Fruit fly (Drosophila melanogaster) whole organism, embryonic: ENCODE data around the gene CG7362.

ENCODE experiments used
- Atf3 ChIP-seq: fragments of 200-800 bp; sonication (Bioruptor generic); optimal IDR thresholded peaks from 3 replicates; lab custom pipeline; 2016; ENCODE audit warnings: missing biosample characterization, missing genetic modification characterization
- Atf6 ChIP-seq: fragments of 200-800 bp; sonication (Bioruptor generic); IDR thresholded peaks from 2 replicates; pipeline ENCODE4 v1.3.6; 2022; ENCODE audit warnings: missing biosample characterization, missing genetic modification characterization
- B-H1 ChIP-seq: fragments of 200-800 bp; sonication (Bioruptor generic); IDR thresholded peaks from 3 replicates; pipeline ENCODE4 v1.3.6; 2022; ENCODE audit warnings: missing biosample characterization, missing genetic modification characterization
- CG10274 ChIP-seq: fragments of 200-800 bp; sonication (Bioruptor generic); optimal IDR thresholded peaks from 3 replicates; lab custom pipeline; 2017; ENCODE audit warnings: missing biosample characterization, mild to moderate bottlenecking, missing genetic modification characterization
- CG10543 ChIP-seq: fragments of 200-800 bp; sonication (Bioruptor generic); optimal IDR thresholded peaks from 3 replicates; lab custom pipeline; 2017; ENCODE audit warnings: missing biosample characterization, mild to moderate bottlenecking, missing genetic modification characterization, moderate library complexity
- CG11398 ChIP-seq: fragments of 200-800 bp; sonication (Bioruptor generic); optimal IDR thresholded peaks from 2 replicates; lab custom pipeline; 2016; ENCODE audit warnings: missing biosample characterization, missing genetic modification characterization
- CG14050 ChIP-seq: fragments of 200-800 bp; sonication (Bioruptor generic); IDR thresholded peaks from 3 replicates; pipeline ENCODE4 v1.3.6; 2022; ENCODE audit warnings: missing biosample characterization, missing genetic modification characterization
- CG14667 ChIP-seq: fragments of 200-800 bp; sonication (Bioruptor generic); IDR thresholded peaks from 2 replicates; pipeline ENCODE4 v1.3.6; 2022; ENCODE audit warnings: missing biosample characterization, missing genetic modification characterization
- CG14710 ChIP-seq: fragments of 200-800 bp; sonication (Bioruptor generic); optimal IDR thresholded peaks from 3 replicates; lab custom pipeline; 2019; ENCODE audit warnings: missing biosample characterization, mild to moderate bottlenecking, missing genetic modification characterization, moderate library complexity
- CG17359 ChIP-seq: fragments of 200-800 bp; sonication (Bioruptor generic); optimal IDR thresholded peaks from 3 replicates; lab custom pipeline; 2018; ENCODE audit warnings: missing biosample characterization, mild to moderate bottlenecking, missing genetic modification characterization, moderate library complexity
- CG17385 ChIP-seq: fragments of 200-800 bp; sonication (Bioruptor generic); optimal IDR thresholded peaks from 3 replicates; lab custom pipeline; 2018; ENCODE audit warnings: missing biosample characterization, mild to moderate bottlenecking, missing genetic modification characterization
- CG17568 ChIP-seq: fragments of 200-800 bp; sonication (Bioruptor generic); optimal IDR thresholded peaks from 2 replicates; lab custom pipeline; 2018; ENCODE audit warnings: missing biosample characterization, mild to moderate bottlenecking, missing genetic modification characterization, moderate library complexity
- CG30403 ChIP-seq: fragments of 200-800 bp; sonication (Bioruptor generic); optimal IDR thresholded peaks from 3 replicates; lab custom pipeline; 2016; ENCODE audit warnings: missing biosample characterization, missing genetic modification characterization
- CG3065 ChIP-seq: fragments of 200-800 bp; sonication (Bioruptor generic); optimal IDR thresholded peaks from 2 replicates; lab custom pipeline; 2016; ENCODE audit warnings: missing biosample characterization, missing genetic modification characterization
- CG3163 ChIP-seq: fragments of 200-800 bp; sonication (Bioruptor generic); optimal IDR thresholded peaks from 3 replicates; lab custom pipeline; 2016; ENCODE audit warnings: missing biosample characterization, missing genetic modification characterization
- CG3847 ChIP-seq: fragments of 200-800 bp; sonication (Bioruptor generic); IDR thresholded peaks from 2 replicates; pipeline ENCODE4 v1.3.6; 2022; ENCODE audit warnings: missing biosample characterization, missing genetic modification characterization
- CG4282 ChIP-seq: fragments of 200-800 bp; sonication (Bioruptor generic); optimal IDR thresholded peaks from 2 replicates; lab custom pipeline; 2016; ENCODE audit warnings: missing biosample characterization, missing genetic modification characterization
- CG6813 ChIP-seq: fragments of 200-800 bp; sonication (Bioruptor generic); optimal IDR thresholded peaks from 2 replicates; lab custom pipeline; 2017; ENCODE audit warnings: missing biosample characterization, missing genetic modification characterization, mild to moderate bottlenecking, moderate library complexity, missing genetic modification reagents
- CG7372 ChIP-seq: fragments of 200-800 bp; sonication (Bioruptor generic); IDR thresholded peaks from 2 replicates; pipeline ENCODE4 v1.3.6; 2022; ENCODE audit warnings: missing biosample characterization, missing genetic modification characterization
- CG7963 ChIP-seq: fragments of 200-800 bp; sonication (Bioruptor generic); IDR thresholded peaks from 3 replicates; pipeline ENCODE4 v1.3.6; 2022; ENCODE audit warnings: missing biosample characterization, missing genetic modification characterization; ENCODE audit not compliant: partially characterized antibody
- CG8281 ChIP-seq: fragments of 200-800 bp; sonication (Bioruptor generic); optimal IDR thresholded peaks from 2 replicates; lab custom pipeline; 2018; ENCODE audit warnings: missing biosample characterization, mild to moderate bottlenecking, missing genetic modification characterization, moderate library complexity
- E2f2 ChIP-seq: fragments of 200-800 bp; sonication (Bioruptor generic); IDR thresholded peaks from 2 replicates; pipeline ENCODE4 v1.3.6; 2022; ENCODE audit warnings: missing biosample characterization, missing genetic modification characterization
- Ets65A ChIP-seq: fragments of 200-800 bp; sonication (Bioruptor generic); peaks from one replicate; lab custom pipeline; 2016; ENCODE audit warnings: missing biosample characterization, missing genetic modification characterization
- HHEX ChIP-seq: fragments of 200-800 bp; sonication (Bioruptor generic); optimal IDR thresholded peaks from 3 replicates; lab custom pipeline; 2017; ENCODE audit warnings: missing biosample characterization, mild to moderate bottlenecking, missing genetic modification characterization, missing genetic modification reagents
- Hand ChIP-seq: fragments of 200-800 bp; sonication (Bioruptor generic); optimal IDR thresholded peaks from 2 replicates; lab custom pipeline; 2017; ENCODE audit warnings: mild to moderate bottlenecking, missing biosample characterization, missing genetic modification reagents, missing genetic modification characterization
- MTF-1 ChIP-seq: fragments of 200-800 bp; sonication (Bioruptor generic); optimal IDR thresholded peaks from 2 replicates; lab custom pipeline; 2018; ENCODE audit warnings: missing biosample characterization, mild to moderate bottlenecking, missing genetic modification characterization, borderline replicate concordance
- Nf-YC ChIP-seq: fragments of 200-800 bp; optimal IDR thresholded peaks from 3 replicates; lab custom pipeline; 2019; ENCODE audit warnings: missing biosample characterization, mild to moderate bottlenecking, missing genetic modification characterization, moderate library complexity
- Optix ChIP-seq: fragments of 200-800 bp; sonication (Bioruptor generic); IDR thresholded peaks from 3 replicates; pipeline ENCODE4 v1.3.6; 2022; ENCODE audit warnings: missing biosample characterization, missing genetic modification characterization
- Ravus ChIP-seq: fragments of 200-800 bp; sonication (Bioruptor generic); IDR thresholded peaks from 2 replicates; pipeline ENCODE4 v1.3.6; 2022; ENCODE audit warnings: missing biosample characterization, missing genetic modification characterization
- Rx ChIP-seq: fragments of 200-800 bp; sonication (Bioruptor generic); IDR thresholded peaks from 2 replicates; pipeline ENCODE4 v1.3.6; 2022; ENCODE audit warnings: missing biosample characterization, missing genetic modification characterization
- Taf1 ChIP-seq: fragments of 200-800 bp; sonication (Bioruptor generic); IDR thresholded peaks from 2 replicates; pipeline ENCODE4 v1.3.6; 2022; ENCODE audit warnings: missing biosample characterization, missing genetic modification characterization
- bigmax ChIP-seq: fragments of 200-800 bp; sonication (Bioruptor generic); optimal IDR thresholded peaks from 2 replicates; lab custom pipeline; 2018; ENCODE audit warnings: missing biosample characterization, mild to moderate bottlenecking, missing genetic modification characterization
- chn ChIP-seq: fragments of 200-800 bp; sonication (Bioruptor generic); optimal IDR thresholded peaks from 2 replicates; lab custom pipeline; 2016; ENCODE audit warnings: missing biosample characterization, missing genetic modification characterization
- crc ChIP-seq: fragments of 200-800 bp; sonication (Bioruptor generic); optimal IDR thresholded peaks from 2 replicates; lab custom pipeline; 2016; ENCODE audit warnings: missing biosample characterization, missing genetic modification characterization
- esg ChIP-seq: fragments of 200-800 bp; sonication (Bioruptor generic); conservative IDR thresholded peaks from 2 replicates; pipeline ENCODE4 v1.3.6; 2022; ENCODE audit warnings: missing biosample characterization, missing genetic modification characterization
- eve ChIP-seq, 2 experiments: fragments of >200 bp; optimal IDR thresholded peaks; 2 replicates each; lab custom pipeline; 2017; ENCODE audit warnings: missing biosample characterization in 2 of 2, missing genetic modification characterization in 2 of 2
- ftz-f1 ChIP-seq: fragments of 200-800 bp; sonication (Bioruptor generic); optimal IDR thresholded peaks from 2 replicates; lab custom pipeline; 2016; ENCODE audit warnings: missing biosample characterization, missing genetic modification characterization
- gem ChIP-seq: fragments of 200-800 bp; sonication (Bioruptor generic); optimal IDR thresholded peaks from 2 replicates; lab custom pipeline; 2019; ENCODE audit warnings: missing biosample characterization, mild to moderate bottlenecking, missing genetic modification characterization, moderate library complexity
- gro ChIP-seq: fragments of 200-800 bp; sonication (Bioruptor generic); optimal IDR thresholded peaks from 2 replicates; lab custom pipeline; 2016; ENCODE audit warnings: missing biosample characterization, missing genetic modification characterization
- gsb-n ChIP-seq: fragments of 200-800 bp; sonication (Bioruptor generic); optimal IDR thresholded peaks from 3 replicates; lab custom pipeline; 2018; ENCODE audit warnings: missing biosample characterization, mild to moderate bottlenecking, missing genetic modification characterization
- jing ChIP-seq: fragments of 200-800 bp; sonication (Bioruptor generic); optimal IDR thresholded peaks from 2 replicates; lab custom pipeline; 2018; ENCODE audit warnings: missing biosample characterization, mild to moderate bottlenecking, missing genetic modification characterization
- knrl ChIP-seq: fragments of 200-800 bp; sonication (Bioruptor generic); IDR thresholded peaks from 3 replicates; pipeline ENCODE4 v1.3.6; 2022; ENCODE audit warnings: missing biosample characterization, missing genetic modification characterization; ENCODE audit not compliant: partially characterized antibody
- mam ChIP-seq: fragments of 200-800 bp; sonication (Bioruptor generic); optimal IDR thresholded peaks from 3 replicates; lab custom pipeline; 2016; ENCODE audit warnings: missing biosample characterization, missing genetic modification characterization
- mld ChIP-seq: fragments of 200-800 bp; sonication (Bioruptor generic); IDR thresholded peaks from 3 replicates; pipeline ENCODE4 v1.3.6; 2022; ENCODE audit warnings: missing biosample characterization, missing genetic modification characterization; ENCODE audit not compliant: partially characterized antibody
- pan ChIP-seq, 4 experiments: fragments of >200 bp in 3 of 4; fragments of 200-800 bp in 1 of 4; sonication (Bioruptor generic) in 1 of 4; optimal IDR thresholded peaks in 3 of 4; IDR thresholded peaks in 1 of 4; 2 replicates each; pipeline versions ENCODE4 v1.3.6 to Lab custom; 2017 to 2022; ENCODE audit warnings: missing biosample characterization in 2 of 4, missing genetic modification characterization in 2 of 4, mixed read lengths in 1 of 4
- sisA ChIP-seq: fragments of 200-800 bp; sonication (Bioruptor generic); IDR thresholded peaks from 2 replicates; pipeline ENCODE4 v1.3.6; 2022; ENCODE audit warnings: missing biosample characterization, missing genetic modification characterization
- slp2 ChIP-seq: fragments of 200-800 bp; sonication (Bioruptor generic); optimal IDR thresholded peaks from 2 replicates; lab custom pipeline; 2016; ENCODE audit warnings: missing biosample characterization, missing genetic modification characterization
- stwl ChIP-seq: fragments of 200-800 bp; sonication (Bioruptor generic); optimal IDR thresholded peaks from 3 replicates; lab custom pipeline; 2018; ENCODE audit warnings: missing biosample characterization, mild to moderate bottlenecking, missing genetic modification characterization, moderate library complexity
- tap ChIP-seq: fragments of 200-800 bp; optimal IDR thresholded peaks from 3 replicates; lab custom pipeline; 2019; ENCODE audit warnings: missing biosample characterization, mild to moderate bottlenecking, missing genetic modification characterization, moderate library complexity
- vfl ChIP-seq: fragments of 200-800 bp; sonication (Bioruptor generic); optimal IDR thresholded peaks from 2 replicates; lab custom pipeline; 2016; ENCODE audit warnings: missing biosample characterization, missing genetic modification characterization
- vvl ChIP-seq: fragments of 200-800 bp; sonication (Bioruptor generic); IDR thresholded peaks from 2 replicates; pipeline ENCODE4 v1.3.6; 2022; ENCODE audit warnings: missing biosample characterization, missing genetic modification characterization
- wor ChIP-seq: fragments of 200-800 bp; sonication (Bioruptor generic); IDR thresholded peaks from 2 replicates; pipeline ENCODE4 v1.3.6; 2022; ENCODE audit warnings: missing biosample characterization, missing genetic modification characterization

Gene CG7362

DNA sequence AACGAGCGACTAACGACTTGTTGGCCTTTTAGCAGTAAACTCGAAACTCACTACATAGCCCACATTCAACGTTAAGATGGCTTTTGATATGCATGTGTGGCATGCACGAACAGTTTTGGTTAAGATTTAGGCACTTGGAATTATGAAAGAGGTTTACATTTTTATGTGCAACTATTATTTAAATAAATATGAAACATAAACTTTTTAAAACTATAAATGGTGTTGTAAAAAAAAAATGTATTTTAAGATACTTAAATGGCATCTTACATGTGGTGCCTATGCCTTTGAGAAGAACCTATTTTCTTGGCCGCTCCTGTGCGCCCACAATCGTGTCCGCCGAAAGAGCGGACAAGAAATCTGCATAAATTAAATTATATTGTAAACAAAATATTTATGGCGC is 47.9 kb downstream of the CG7362 start (continued):
- no peak for TF ChIP-seq CG8281 (tag; lab: Kevin White, UChicago)
- TF ChIP-seq E2f2, result no peak
- TF ChIP-seq Atf3 (GFP tag; lab: Kevin White, UChicago), result no peak
- no peak for TF ChIP-seq mld (GFP tag; lab: Robert Waterston, UW)
- no peak for TF ChIP-seq chn (GFP tag; lab: Kevin White, UChicago)
- TF ChIP-seq knrl (GFP tag; lab: Robert Waterston, UW), result no peak
- TF ChIP-seq B-H1 (GFP tag; lab: Robert Waterston, UW), result peak; percentile 10; the same call in 1 of the 3 replicates
- no peak for TF ChIP-seq Hand (GFP tag; lab: Kevin White, UChicago)
- TF ChIP-seq gsb-n (tag; lab: Kevin White, UChicago), result no peak
- no peak for TF ChIP-seq bigmax (GFP tag; lab: Kevin White, UChicago)
- TF ChIP-seq eve (GFP tag; optimal IDR thresholded peaks at IDR 0.05; lab: Kevin White, UChicago), result no peak
- TF ChIP-seq CG17359 (tag; lab: Kevin White, UChicago), result peak; percentile 33
- no peak for TF ChIP-seq Ets65A
- TF ChIP-seq Nf-YC (tag; lab: Kevin White, UChicago), result no peak
- TF ChIP-seq CG17568 (GFP tag; lab: Kevin White, UChicago), result no peak
- no peak for TF ChIP-seq CG7372 (GFP tag; lab: Robert Waterston, UW)
- no peak for TF ChIP-seq CG11398
- no peak for TF ChIP-seq MTF-1 (GFP tag; lab: Kevin White, UChicago)
- no peak for TF ChIP-seq CG10543
- no peak for TF ChIP-seq jing (GFP tag; lab: Kevin White, UChicago)
- no peak for TF ChIP-seq CG14050 (GFP tag; lab: Robert Waterston, UW)
- no peak; the same call in 1 of the 2 replicates for TF ChIP-seq Atf6
- TF ChIP-seq CG6813 (GFP tag; lab: Kevin White, UChicago), result no peak
- TF ChIP-seq CG14667 (GFP tag; lab: Robert Waterston, UW), result no peak
- no peak for TF ChIP-seq CG10274
- TF ChIP-seq CG30403 (GFP tag; lab: Kevin White, UChicago), result no peak
- TF ChIP-seq gem, result peak; percentile 55
- no peak for TF ChIP-seq Taf1
- no peak for TF ChIP-seq esg (GFP tag; lab: Robert Waterston, UW)
- no peak for TF ChIP-seq vfl (GFP tag; lab: Kevin White, UChicago)
- TF ChIP-seq CG7963 (GFP tag; lab: Robert Waterston, UW), result no peak
- no peak for TF ChIP-seq slp2 (GFP tag; lab: Kevin White, UChicago)
- TF ChIP-seq Rx (GFP tag; lab: Robert Waterston, UW), result no peak
- TF ChIP-seq wor (GFP tag; lab: Robert Waterston, UW), result no peak
- TF ChIP-seq tap, result no peak
- TF ChIP-seq CG14710, result no peak
- TF ChIP-seq CG3163 (GFP tag; lab: Kevin White, UChicago), result no peak
- TF ChIP-seq gro (GFP tag; lab: Kevin White, UChicago), result no peak
- TF ChIP-seq CG17385, result no peak
- no peak for TF ChIP-seq CG4282 (GFP tag; lab: Kevin White, UChicago)
- no peak for TF ChIP-seq Ravus
- peak; percentile 20; the same call in 1 of the 2 replicates for TF ChIP-seq sisA (GFP tag; lab: Robert Waterston, UW)
- no peak for TF ChIP-seq pan (optimal IDR thresholded peaks at IDR 0.05; lab: Kevin White, UChicago)
- TF ChIP-seq pan (GFP tag; optimal IDR thresholded peaks at IDR 0.05 in 1 of 2, IDR thresholded peaks at IDR 0.05 in 1 of 2), result peak in 1 of 2 experiments; percentile 67
- no peak; the same call in 1 of the 2 replicates for TF ChIP-seq vvl (GFP tag; lab: Robert Waterston, UW)
- no peak for TF ChIP-seq CG3065
- TF ChIP-seq mam, result no peak
- no peak for TF ChIP-seq Optix (GFP tag; lab: Robert Waterston, UW)
- TF ChIP-seq crc (GFP tag; lab: Kevin White, UChicago), result no peak
- no peak for TF ChIP-seq HHEX
- no peak for TF ChIP-seq stwl (tag; lab: Kevin White, UChicago)
- no peak for TF ChIP-seq CG3847 (GFP tag; lab: Robert Waterston, UW)
- TF ChIP-seq ftz-f1 (GFP tag; lab: Kevin White, UChicago), result no peak
